Worm (Caenorhabditis elegans): ENCODE measurements around the gene grd-5.

Gene grd-5

DNA sequence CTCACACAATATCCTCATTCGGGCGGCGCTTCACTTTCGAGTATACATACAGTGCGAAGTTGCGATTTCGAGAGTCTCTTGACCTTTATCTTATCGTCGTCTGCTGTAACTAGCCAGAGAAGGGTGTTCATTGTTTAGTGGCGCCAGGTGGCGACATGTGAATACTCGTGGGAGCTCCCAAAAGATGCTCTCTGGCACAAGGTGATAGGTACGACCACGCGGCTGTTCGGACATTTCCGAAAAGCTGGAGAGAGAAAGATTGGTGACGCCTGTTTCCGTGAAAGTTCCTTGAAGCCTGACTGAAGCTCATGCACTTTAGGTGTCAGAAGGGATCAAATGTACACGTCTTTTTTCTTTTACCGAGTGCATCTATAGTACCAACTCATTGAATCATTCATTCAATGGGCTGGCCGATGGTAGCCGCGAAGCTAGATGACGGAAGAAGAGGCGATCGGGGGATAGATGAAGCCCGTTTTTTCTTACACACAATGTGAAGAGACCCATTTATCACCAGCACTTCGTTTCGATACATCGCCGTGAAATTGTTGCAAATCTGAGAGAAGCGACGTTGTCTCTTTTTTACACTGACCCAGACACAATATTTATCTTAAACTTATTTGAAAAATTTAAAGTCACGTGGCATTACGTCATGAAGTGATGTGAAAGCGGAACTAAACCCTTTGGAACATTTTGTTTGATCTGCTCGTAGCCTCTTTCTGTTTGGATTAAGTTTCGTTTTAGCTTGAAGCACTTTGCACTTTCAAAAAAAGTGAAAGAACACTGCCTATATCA, 48.6 kb downstream of the grd-5 start:
- TF ChIP-seq B0019.2 (GFP tag; conservative IDR thresholded peaks at IDR 0.05) (no peak), pbrm-1 (GFP tag; IDR thresholded peaks at IDR 0.05) (no peak), F57C9.4 (tag; optimal IDR thresholded peaks at IDR 0.05) (no peak), snpc-1.1 (tag; optimal IDR thresholded peaks at IDR 0.05; ENCODE audit: insufficient read depth) (no peak), attf-6 (GFP tag; IDR thresholded peaks at IDR 0.05) (no peak), F23B12.7 (tag; optimal IDR thresholded peaks at IDR 0.05; ENCODE audit: insufficient read depth) (no peak), tbp1 (GFP tag; optimal IDR thresholded peaks at IDR 0.05) (no peak), mcd-1 (GFP tag; IDR thresholded peaks at IDR 0.05) (no peak), lin-26 (GFP tag; IDR thresholded peaks at IDR 0.05) (no peak)

DNA sequence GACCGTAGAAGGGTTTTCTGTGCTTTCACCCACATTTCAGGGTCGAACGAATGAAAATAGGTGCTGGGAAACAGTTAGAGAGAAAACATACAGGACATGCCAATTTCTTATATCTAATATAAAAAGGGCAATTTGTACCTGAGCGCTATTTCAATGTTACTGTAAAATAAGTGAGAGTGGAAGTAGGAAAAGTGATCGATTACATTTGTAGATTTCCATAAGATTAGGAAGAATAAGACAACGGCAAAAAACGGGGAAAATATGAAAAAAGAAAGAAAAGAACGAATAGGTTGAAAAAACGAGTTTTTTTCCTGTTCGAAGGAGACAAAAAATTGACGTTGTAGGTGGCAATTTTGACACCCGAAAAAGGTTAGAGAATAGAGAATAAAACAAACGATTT, 49.4 kb downstream of the grd-5 start:
- TF ChIP-seq madf-3 (GFP tag; IDR thresholded peaks at IDR 0.05) (no peak), ceh-58 (GFP tag; IDR thresholded peaks at IDR 0.05) (no peak), egrh-3 (GFP tag; IDR thresholded peaks at IDR 0.05) (no peak), ztf-18 (tag; optimal IDR thresholded peaks at IDR 0.05) (no peak), Y53G8AR.9 (GFP tag; conservative IDR thresholded peaks at IDR 0.05) (no peak), tlf-1 (GFP tag; optimal IDR thresholded peaks at IDR 0.05) (no peak), tbp1 (GFP tag; optimal IDR thresholded peaks at IDR 0.05) (no peak), fkh-3 (tag; optimal IDR thresholded peaks at IDR 0.05) (no peak), mes-4 (tag; optimal IDR thresholded peaks at IDR 0.05) (no peak), F23B12.7 (tag; optimal IDR thresholded peaks at IDR 0.05; ENCODE audit: insufficient read depth) (no peak), lin-40 (tag; optimal IDR thresholded peaks at IDR 0.05) (no peak), bed-2 (GFP tag; IDR thresholded peaks at IDR 0.05) (no peak)
